Fruit fly (Drosophila melanogaster) whole organism, embryonic: Measurements from ENCODE around the gene Pcif1.

Experiments used
- B-H1 ChIP-seq: fragments of 200-800 bp; sonication (Bioruptor generic); IDR thresholded peaks from 3 replicates; pipeline ENCODE4 v1.3.6; 2022; ENCODE audit warnings: missing biosample characterization, missing genetic modification characterization
- CG10267 ChIP-seq: fragments of 200-800 bp; sonication (Bioruptor generic); optimal IDR thresholded peaks from 2 replicates; lab custom pipeline; 2018; ENCODE audit warnings: missing biosample characterization, mild to moderate bottlenecking, missing genetic modification characterization, moderate library complexity
- CG10654 ChIP-seq: fragments of 200-800 bp; sonication (Bioruptor generic); optimal IDR thresholded peaks from 2 replicates; lab custom pipeline; 2016; ENCODE audit warnings: missing biosample characterization, missing genetic modification characterization
- CG11247 ChIP-seq: fragments of 200-800 bp; sonication (Bioruptor generic); IDR thresholded peaks from 2 replicates; pipeline ENCODE4 v1.3.6; 2022; ENCODE audit warnings: missing biosample characterization, missing genetic modification characterization
- CG12155 ChIP-seq: fragments of 200-800 bp; sonication (Bioruptor generic); optimal IDR thresholded peaks from 3 replicates; lab custom pipeline; 2016; ENCODE audit warnings: missing biosample characterization, missing genetic modification characterization
- CG13624 ChIP-seq: fragments of 200-800 bp; sonication (Bioruptor generic); optimal IDR thresholded peaks from 2 replicates; lab custom pipeline; 2016; ENCODE audit warnings: missing biosample characterization, missing genetic modification characterization
- CG14667 ChIP-seq: fragments of 200-800 bp; sonication (Bioruptor generic); IDR thresholded peaks from 2 replicates; pipeline ENCODE4 v1.3.6; 2022; ENCODE audit warnings: missing biosample characterization, missing genetic modification characterization
- CG15011 ChIP-seq: fragments of 200-800 bp; sonication (Bioruptor generic); optimal IDR thresholded peaks from 3 replicates; lab custom pipeline; 2018; ENCODE audit warnings: missing biosample characterization, mild to moderate bottlenecking, missing genetic modification characterization
- CG15073 ChIP-seq: fragments of 200-800 bp; sonication (Bioruptor generic); optimal IDR thresholded peaks from 2 replicates; lab custom pipeline; 2016; ENCODE audit warnings: missing biosample characterization, missing genetic modification characterization
- CG1603 ChIP-seq: fragments of 200-800 bp; sonication (Bioruptor generic); optimal IDR thresholded peaks from 2 replicates; lab custom pipeline; 2019; ENCODE audit warnings: missing biosample characterization, mild to moderate bottlenecking, missing genetic modification characterization, moderate library complexity
- CG17361 ChIP-seq: fragments of 200-800 bp; sonication (Bioruptor generic); IDR thresholded peaks from 3 replicates; pipeline ENCODE4 v1.3.6; 2022; ENCODE audit warnings: missing biosample characterization, missing genetic modification characterization
- CG18476 ChIP-seq: fragments of 200-800 bp; sonication (Bioruptor generic); optimal IDR thresholded peaks from 2 replicates; lab custom pipeline; 2016; ENCODE audit warnings: missing biosample characterization, mild to moderate bottlenecking, missing genetic modification characterization
- CG4424 ChIP-seq: fragments of 200-800 bp; sonication (Bioruptor generic); optimal IDR thresholded peaks from 3 replicates; lab custom pipeline; 2016; ENCODE audit warnings: missing biosample characterization, missing genetic modification characterization
- CG5953 ChIP-seq: fragments of 200-800 bp; sonication (Bioruptor generic); IDR thresholded peaks from 2 replicates; pipeline ENCODE4 v1.3.6; 2022; ENCODE audit warnings: missing biosample characterization, missing genetic modification characterization
- CG6683 ChIP-seq: fragments of 200-800 bp; sonication (Bioruptor generic); optimal IDR thresholded peaks from 2 replicates; lab custom pipeline; 2017; ENCODE audit warnings: missing biosample characterization, mild to moderate bottlenecking, missing genetic modification characterization, missing genetic modification reagents
- CG7372 ChIP-seq: fragments of 200-800 bp; sonication (Bioruptor generic); IDR thresholded peaks from 2 replicates; pipeline ENCODE4 v1.3.6; 2022; ENCODE audit warnings: missing biosample characterization, missing genetic modification characterization
- CG9797 ChIP-seq: fragments of 200-800 bp; sonication (Bioruptor generic); optimal IDR thresholded peaks from 3 replicates; lab custom pipeline; 2018; ENCODE audit warnings: missing biosample characterization, mild to moderate bottlenecking, missing genetic modification characterization
- CG9876 ChIP-seq: fragments of 200-800 bp; sonication (Bioruptor generic); optimal IDR thresholded peaks from 2 replicates; lab custom pipeline; 2016; ENCODE audit warnings: missing biosample characterization, missing genetic modification characterization
- CHES-1-like ChIP-seq: fragments of 200-800 bp; sonication (Bioruptor generic); optimal IDR thresholded peaks from 2 replicates; lab custom pipeline; 2016; ENCODE audit warnings: missing biosample characterization, missing genetic modification characterization
- Camta ChIP-seq: fragments of 200-800 bp; sonication (Bioruptor generic); optimal IDR thresholded peaks from 2 replicates; lab custom pipeline; 2016; ENCODE audit warnings: missing biosample characterization, missing genetic modification characterization
- Doc2 ChIP-seq: fragments of 200-800 bp; sonication (Bioruptor generic); IDR thresholded peaks from 2 replicates; pipeline ENCODE4 v1.3.6; 2022; ENCODE audit warnings: missing biosample characterization, missing genetic modification characterization
- Dp ChIP-seq: fragments of 200-800 bp; sonication (Bioruptor generic); optimal IDR thresholded peaks from 2 replicates; lab custom pipeline; 2018; ENCODE audit warnings: missing biosample characterization, mild to moderate bottlenecking, missing genetic modification characterization, moderate library complexity
- H2.0 ChIP-seq: fragments of 200-800 bp; sonication (Bioruptor generic); IDR thresholded peaks from 2 replicates; pipeline ENCODE4 v1.3.6; 2022; ENCODE audit warnings: missing biosample characterization, missing genetic modification characterization
- HHEX ChIP-seq: fragments of 200-800 bp; sonication (Bioruptor generic); optimal IDR thresholded peaks from 3 replicates; lab custom pipeline; 2017; ENCODE audit warnings: missing biosample characterization, mild to moderate bottlenecking, missing genetic modification characterization, missing genetic modification reagents
- Hr3 ChIP-seq: fragments of 200-800 bp; sonication (Bioruptor generic); optimal IDR thresholded peaks from 3 replicates; lab custom pipeline; 2016; ENCODE audit warnings: missing biosample characterization, missing genetic modification characterization
- Hr39 ChIP-seq: fragments of >200 bp; optimal IDR thresholded peaks from 2 replicates; lab custom pipeline; 2017
- Side ChIP-seq: fragments of 200-800 bp; sonication (Bioruptor generic); optimal IDR thresholded peaks from 2 replicates; lab custom pipeline; 2016; ENCODE audit warnings: missing biosample characterization, missing genetic modification characterization
- Taf1 ChIP-seq: fragments of 200-800 bp; sonication (Bioruptor generic); IDR thresholded peaks from 2 replicates; pipeline ENCODE4 v1.3.6; 2022; ENCODE audit warnings: missing biosample characterization, missing genetic modification characterization
- Xrp1 ChIP-seq: fragments of 200-800 bp; sonication (Bioruptor generic); IDR thresholded peaks from 2 replicates; pipeline ENCODE4 v1.3.6; 2022; ENCODE audit warnings: missing biosample characterization, missing genetic modification characterization
- ab ChIP-seq: fragments of 200-800 bp; sonication (Bioruptor generic); optimal IDR thresholded peaks from 2 replicates; lab custom pipeline; 2016; ENCODE audit warnings: missing biosample characterization, missing genetic modification characterization
- cato ChIP-seq: fragments of 200-800 bp; sonication (Bioruptor generic); optimal IDR thresholded peaks from 2 replicates; lab custom pipeline; 2016; ENCODE audit warnings: missing biosample characterization, missing genetic modification characterization, borderline replicate concordance
- caup ChIP-seq: fragments of 200-800 bp; sonication (Bioruptor generic); optimal IDR thresholded peaks from 3 replicates; lab custom pipeline; 2017; ENCODE audit warnings: missing biosample characterization, mild to moderate bottlenecking, missing genetic modification characterization, moderate library complexity; ENCODE audit not compliant: severe bottlenecking
- chn ChIP-seq: fragments of 200-800 bp; sonication (Bioruptor generic); optimal IDR thresholded peaks from 2 replicates; lab custom pipeline; 2016; ENCODE audit warnings: missing biosample characterization, missing genetic modification characterization
- croc ChIP-seq: fragments of 200-800 bp; sonication (Bioruptor generic); conservative IDR thresholded peaks from 3 replicates; pipeline ENCODE4 v1.3.6; 2022; ENCODE audit warnings: missing biosample characterization, missing genetic modification characterization
- esg ChIP-seq: fragments of 200-800 bp; sonication (Bioruptor generic); conservative IDR thresholded peaks from 2 replicates; pipeline ENCODE4 v1.3.6; 2022; ENCODE audit warnings: missing biosample characterization, missing genetic modification characterization
- ewg ChIP-seq: fragments of 200-800 bp; sonication (Bioruptor generic); optimal IDR thresholded peaks from 3 replicates; lab custom pipeline; 2017; ENCODE audit warnings: mild to moderate bottlenecking, missing biosample characterization, missing genetic modification reagents, missing genetic modification characterization
- fd3F ChIP-seq: fragments of 200-800 bp; sonication (Bioruptor generic); optimal IDR thresholded peaks from 2 replicates; lab custom pipeline; 2018; ENCODE audit warnings: missing biosample characterization, mild to moderate bottlenecking, missing genetic modification characterization, moderate library complexity
- gsb-n ChIP-seq: fragments of 200-800 bp; sonication (Bioruptor generic); optimal IDR thresholded peaks from 3 replicates; lab custom pipeline; 2018; ENCODE audit warnings: missing biosample characterization, mild to moderate bottlenecking, missing genetic modification characterization
- ind ChIP-seq: fragments of 200-800 bp; sonication (Bioruptor generic); optimal IDR thresholded peaks from 3 replicates; lab custom pipeline; 2016; ENCODE audit warnings: missing biosample characterization, missing genetic modification characterization
- jumu ChIP-seq: fragments of 200-800 bp; sonication (Bioruptor generic); optimal IDR thresholded peaks from 3 replicates; lab custom pipeline; 2016; ENCODE audit warnings: missing biosample characterization, missing genetic modification characterization
- kni ChIP-seq: fragments of 200-800 bp; sonication (Bioruptor generic); optimal IDR thresholded peaks from 3 replicates; lab custom pipeline; 2017; ENCODE audit warnings: mild to moderate bottlenecking, missing biosample characterization, missing genetic modification reagents, missing genetic modification characterization
- maf-S ChIP-seq: fragments of 200-800 bp; sonication (Bioruptor generic); optimal IDR thresholded peaks from 2 replicates; lab custom pipeline; 2016; ENCODE audit warnings: missing biosample characterization, missing genetic modification characterization
- pan ChIP-seq, 4 experiments: fragments of >200 bp in 3 of 4; fragments of 200-800 bp in 1 of 4; sonication (Bioruptor generic) in 1 of 4; optimal IDR thresholded peaks in 3 of 4; IDR thresholded peaks in 1 of 4; 2 replicates each; pipeline versions ENCODE4 v1.3.6 to Lab custom; 2017 to 2022; ENCODE audit warnings: missing biosample characterization in 2 of 4, missing genetic modification characterization in 2 of 4, mixed read lengths in 1 of 4
- run ChIP-seq: fragments of 200-800 bp; sonication (Bioruptor generic); optimal IDR thresholded peaks from 3 replicates; lab custom pipeline; 2018; ENCODE audit warnings: missing biosample characterization, mild to moderate bottlenecking, missing genetic modification characterization
- slbo ChIP-seq: fragments of 200-800 bp; sonication (Bioruptor generic); IDR thresholded peaks from 2 replicates; pipeline ENCODE4 v1.3.6; 2022; ENCODE audit warnings: missing biosample characterization, missing genetic modification characterization
- vnd ChIP-seq: fragments of 200-800 bp; sonication (Bioruptor generic); IDR thresholded peaks from 3 replicates; pipeline ENCODE4 v1.3.6; 2022; ENCODE audit warnings: missing biosample characterization, missing genetic modification characterization; ENCODE audit not compliant: partially characterized antibody
- zfh1 ChIP-seq: fragments of 200-800 bp; sonication (Bioruptor generic); IDR thresholded peaks from 3 replicates; pipeline ENCODE4 v1.3.6; 2022; ENCODE audit warnings: missing biosample characterization, missing genetic modification characterization

The Pcif1 gene

DNA sequence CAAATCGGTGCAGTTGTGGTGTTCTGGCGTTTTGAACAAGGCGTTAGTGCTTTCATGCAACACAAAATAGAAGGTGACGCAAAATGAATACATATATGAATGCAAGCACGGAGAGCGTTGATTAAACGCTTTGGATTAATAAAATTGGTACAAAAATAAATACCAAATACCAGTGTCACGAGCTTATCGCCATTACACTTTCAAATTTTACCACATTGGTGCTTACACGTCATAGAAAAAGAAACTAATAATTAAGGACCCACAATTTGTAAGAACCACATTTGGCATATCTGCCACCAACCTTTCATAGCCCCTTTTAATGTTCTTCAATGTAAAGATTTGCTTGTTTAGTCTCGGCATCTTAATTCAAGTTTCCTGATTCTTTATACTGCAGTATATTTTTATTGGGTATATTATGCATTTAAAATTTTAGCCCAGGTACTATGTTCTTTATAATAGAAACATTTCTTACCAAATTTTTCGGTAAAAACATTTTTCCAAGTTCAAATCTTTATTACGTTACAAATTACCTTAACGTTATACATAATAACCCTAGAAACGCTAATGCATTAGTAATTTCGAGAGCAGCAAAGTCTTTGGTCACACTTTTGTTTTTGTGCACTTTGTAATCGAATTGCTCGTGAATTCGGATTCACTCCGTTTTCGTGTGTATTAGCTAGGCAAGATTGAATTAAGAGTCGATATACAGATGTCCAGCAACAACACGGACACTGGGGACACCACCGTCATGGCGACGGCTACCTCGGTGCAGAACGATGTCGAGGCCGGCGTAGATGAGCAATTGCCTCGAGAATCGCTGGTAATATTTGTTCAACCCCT lies 7.6 kb downstream of the Pcif1 start, which contains the start of the genes Pex16 and Pex14 (continued):
- peak; percentile 73 for TF ChIP-seq chn (GFP tag; lab: Kevin White, UChicago)
- peak; percentile 77 for TF ChIP-seq CG9876 (GFP tag; lab: Kevin White, UChicago)
- peak; percentile 27 for TF ChIP-seq caup (GFP tag; lab: Kevin White, UChicago)
- peak; percentile 88 for TF ChIP-seq slbo
- peak; percentile 69 for TF ChIP-seq jumu (GFP tag; lab: Kevin White, UChicago)
- TF ChIP-seq CG13624: peak; percentile 78
- TF ChIP-seq croc (GFP tag; lab: Robert Waterston, UW): peak; percentile 38; the same call in 1 of the 3 replicates
- TF ChIP-seq CG11247 (GFP tag; lab: Robert Waterston, UW): peak; percentile 73
- TF ChIP-seq ind: peak; percentile 81
- TF ChIP-seq CG5953 (GFP tag; lab: Robert Waterston, UW): peak; percentile 62
- peak; percentile 64; the same call in 2 of the 3 replicates for TF ChIP-seq B-H1 (GFP tag; lab: Robert Waterston, UW)
- TF ChIP-seq CG17361 (GFP tag; lab: Robert Waterston, UW): peak; percentile 86
- TF ChIP-seq H2.0 (GFP tag; lab: Robert Waterston, UW): peak; percentile 71
- peak; percentile 81 for TF ChIP-seq CG7372 (GFP tag; lab: Robert Waterston, UW)
- no peak for TF ChIP-seq run (tag; lab: Kevin White, UChicago)
- TF ChIP-seq Taf1 (GFP tag; lab: Robert Waterston, UW): peak; percentile 19; the same call in 1 of the 2 replicates
- peak; percentile 71 for TF ChIP-seq CG4424 (GFP tag; lab: Kevin White, UChicago)
- peak; percentile 30 for TF ChIP-seq Dp (GFP tag; lab: Kevin White, UChicago)
- TF ChIP-seq pan (optimal IDR thresholded peaks at IDR 0.05; lab: Kevin White, UChicago): no peak
- TF ChIP-seq pan (GFP tag; optimal IDR thresholded peaks at IDR 0.05 in 1 of 2, IDR thresholded peaks at IDR 0.05 in 1 of 2): peak in 1 of 2 experiments; percentile 77
- TF ChIP-seq Hr3 (GFP tag; lab: Kevin White, UChicago): peak; percentile 73
- peak; percentile 68 for TF ChIP-seq Side (GFP tag; lab: Kevin White, UChicago)
- TF ChIP-seq cato (GFP tag; lab: Kevin White, UChicago): peak; percentile 59
- TF ChIP-seq gsb-n (tag; lab: Kevin White, UChicago): no peak
- TF ChIP-seq CG1603: peak; percentile 66
- peak; percentile 51 for TF ChIP-seq CG18476
- TF ChIP-seq Xrp1 (GFP tag; lab: Robert Waterston, UW): peak; percentile 69
- TF ChIP-seq fd3F: peak; percentile 59
- peak; percentile 37 for TF ChIP-seq CG10654 (GFP tag; lab: Kevin White, UChicago)
- peak; percentile 68 for TF ChIP-seq CG14667 (GFP tag; lab: Robert Waterston, UW)
- peak; percentile 72 for TF ChIP-seq Camta (GFP tag; lab: Kevin White, UChicago)
- no peak for TF ChIP-seq vnd (GFP tag; lab: Robert Waterston, UW)
- peak; percentile 47 for TF ChIP-seq CG9797
- peak; percentile 44 for TF ChIP-seq CG10267
- TF ChIP-seq ewg: peak; percentile 38
- TF ChIP-seq CG15011 (GFP tag; lab: Kevin White, UChicago): no peak
- no peak for TF ChIP-seq kni
- peak; percentile 31 for TF ChIP-seq HHEX
- TF ChIP-seq CG12155 (GFP tag; lab: Kevin White, UChicago): peak; percentile 74
- no peak for TF ChIP-seq Doc2 (GFP tag; lab: Robert Waterston, UW)
- TF ChIP-seq zfh1 (GFP tag; lab: Robert Waterston, UW): peak; percentile 74; the same call in 2 of the 3 replicates
- TF ChIP-seq esg (GFP tag; lab: Robert Waterston, UW): peak; percentile 71
- peak; percentile 72 for TF ChIP-seq maf-S (GFP tag; lab: Kevin White, UChicago)
- no peak for TF ChIP-seq CG15073
- TF ChIP-seq CHES-1-like: peak; percentile 60
- no peak for TF ChIP-seq Hr39 (lab: Kevin White, UChicago)
- no peak for TF ChIP-seq CG6683 (GFP tag; lab: Kevin White, UChicago)
- TF ChIP-seq ab: peak; percentile 56
